Worm (Caenorhabditis elegans): ENCODE data around the gene kgb-2.

Gene kgb-2

ce11 chrIV:3648634-3649240, 42.2 kb downstream of the kgb-2 start, which contains the start of gene CC8.2 (continued):
- 0 out of 2 replicates have a peak, but pooled peaks have one; percentile 65 for TF ChIP-seq Y53G8AR.9 (GFP tag; conservative IDR thresholded peaks at IDR 0.05)
- no peak for TF ChIP-seq cebp-1 (GFP tag; IDR thresholded peaks at IDR 0.05)
- peak; percentile 6 for TF ChIP-seq cebp-1 (tag; optimal IDR thresholded peaks at IDR 0.05)
- TF ChIP-seq atf-7 (tag; optimal IDR thresholded peaks at IDR 0.05): peak; percentile 12
- TF ChIP-seq D2030.7 (GFP tag; IDR thresholded peaks at IDR 0.05): peak; percentile 38; the same call in 1 of the 2 replicates
- peak; percentile 28 for TF ChIP-seq tlf-1 (GFP tag; optimal IDR thresholded peaks at IDR 0.05)
- TF ChIP-seq B0336.3 (GFP tag; IDR thresholded peaks at IDR 0.05): peak; percentile 43; the same call in 1 of the 2 replicates
- peak; percentile 83 for TF ChIP-seq efl-1 (GFP tag; optimal IDR thresholded peaks at IDR 0.05)
- peak; percentile 64 for TF ChIP-seq nfyb-1 (GFP tag; IDR thresholded peaks at IDR 0.05)
- TF ChIP-seq egrh-3 (GFP tag; IDR thresholded peaks at IDR 0.05): peak; percentile 89
- TF ChIP-seq aptf-2 (GFP tag; conservative IDR thresholded peaks at IDR 0.05): peak; percentile 63; the same call in 1 of the 2 replicates
- TF ChIP-seq T07F8.4 (tag; optimal IDR thresholded peaks at IDR 0.05): no peak
- TF ChIP-seq somi-1 (GFP tag; optimal IDR thresholded peaks at IDR 0.05): peak; percentile 43
- TF ChIP-seq madf-8 (GFP tag; conservative IDR thresholded peaks at IDR 0.05): peak; percentile 92
- TF ChIP-seq madf-6 (GFP tag; IDR thresholded peaks at IDR 0.05): peak; percentile 96
- 0 out of 2 replicates have a peak, but pooled peaks have one; percentile 57 for TF ChIP-seq C06A6.2 (GFP tag; conservative IDR thresholded peaks at IDR 0.05)

- TF ChIP-seq ztf-26 (tag; optimal IDR thresholded peaks at IDR 0.05): peak; percentile 52
- TF ChIP-seq hmg-20 (GFP tag; IDR thresholded peaks at IDR 0.05): no peak
- peak; percentile 3 for TF ChIP-seq somi-1 (GFP tag; optimal IDR thresholded peaks at IDR 0.05)
- TF ChIP-seq lin-40 (tag; optimal IDR thresholded peaks at IDR 0.05): peak; percentile 11
Observed at ce11 chrIV:3652223-3652622, 45.6 kb downstream of the kgb-2 start.

- no peak for TF ChIP-seq him-1 (tag; optimal IDR thresholded peaks at IDR 0.05)
- no peak for TF ChIP-seq unc-130 (GFP tag; optimal IDR thresholded peaks at IDR 0.05)
- TF ChIP-seq let-526 (GFP tag; IDR thresholded peaks at IDR 0.05): no peak
- TF ChIP-seq B0035.1 (tag; optimal IDR thresholded peaks at IDR 0.05): no peak
- no peak for TF ChIP-seq cebp-1 (GFP tag; IDR thresholded peaks at IDR 0.05)
- TF ChIP-seq cebp-1 (tag; optimal IDR thresholded peaks at IDR 0.05): no peak
- TF ChIP-seq lsy-27 (tag; optimal IDR thresholded peaks at IDR 0.05; ENCODE audit: borderline replicate concordance, insufficient read depth): no peak
- no peak for TF ChIP-seq lin-54 (GFP tag; optimal IDR thresholded peaks at IDR 0.05)
- no peak for TF ChIP-seq nfya-1 (tag; optimal IDR thresholded peaks at IDR 0.05; ENCODE audit: borderline replicate concordance, insufficient read depth)
- no peak for TF ChIP-seq efl-1 (GFP tag; optimal IDR thresholded peaks at IDR 0.05)
- TF ChIP-seq F52B5.7 (tag; optimal IDR thresholded peaks at IDR 0.05): no peak
- no peak for TF ChIP-seq hsf-1 (GFP tag; IDR thresholded peaks at IDR 0.05)
- TF ChIP-seq ets-4 (GFP tag; optimal IDR thresholded peaks at IDR 0.05): no peak
Observed at ce11 chrIV:3652784-3653383, 46.3 kb downstream of the kgb-2 start.

- TF ChIP-seq snpc-3.4 (tag; optimal IDR thresholded peaks at IDR 0.05) (no peak), Y95B8A.8 (GFP tag; IDR thresholded peaks at IDR 0.05) (no peak), dox-1 (GFP tag; IDR thresholded peaks at IDR 0.05) (0 out of 2 replicates have a peak, but pooled peaks have one; percentile 21), hmg-1.2 (GFP tag; IDR thresholded peaks at IDR 0.05) (peak; percentile 98), lin-40 (tag; optimal IDR thresholded peaks at IDR 0.05) (peak; percentile 56), F39B2.1 (GFP tag; IDR thresholded peaks at IDR 0.05) (no peak), attf-3 (GFP tag; conservative IDR thresholded peaks at IDR 0.05) (no peak), mcd-1 (GFP tag; IDR thresholded peaks at IDR 0.05) (0 out of 2 replicates have a peak, but pooled peaks have one; percentile 10), snpc-1.1 (tag; optimal IDR thresholded peaks at IDR 0.05; ENCODE audit: insufficient read depth) (no peak), hrde-1 (tag; optimal IDR thresholded peaks at IDR 0.05; ENCODE audit: borderline replicate concordance) (no peak), aptf-2 (GFP tag; conservative IDR thresholded peaks at IDR 0.05) (no peak), F37B4.10 (GFP tag; IDR thresholded peaks at IDR 0.05) (no peak), nhr-80 (tag; optimal IDR thresholded peaks at IDR 0.05) (peak; percentile 25), hlh-12 (tag; optimal IDR thresholded peaks at IDR 0.05) (no peak), cebp-1 (GFP tag; IDR thresholded peaks at IDR 0.05) (no peak), cebp-1 (tag; optimal IDR thresholded peaks at IDR 0.05) (peak; percentile 14), ztf-26 (tag; optimal IDR thresholded peaks at IDR 0.05) (peak; percentile 28), nfyb-1 (GFP tag; IDR thresholded peaks at IDR 0.05) (no peak)
Observed at ce11 chrIV:3653420-3653823, 46.8 kb downstream of the kgb-2 start.

All from whole organism, young adult.